Fruit fly (Drosophila melanogaster) whole organism, pupa: ENCODE results near the gene Nrx-1.

Experiments used
- CG12605 ChIP-seq: fragments of 200-800 bp; sonication (Bioruptor generic); IDR thresholded peaks from 2 replicates; pipeline ENCODE4 v1.3.6; 2022; ENCODE audit warnings: missing biosample characterization, missing genetic modification characterization
- CG8301 ChIP-seq: fragments of 200-800 bp; sonication (Bioruptor generic); optimal IDR thresholded peaks from 2 replicates; lab custom pipeline; 2018; ENCODE audit warnings: missing biosample characterization, mild to moderate bottlenecking, missing genetic modification characterization
- Snoo ChIP-seq: fragments of 200-800 bp; sonication (Bioruptor generic); optimal IDR thresholded peaks from 3 replicates; lab custom pipeline; 2017; ENCODE audit warnings: missing biosample characterization, mild to moderate bottlenecking, missing genetic modification characterization, inconsistent platforms
- rn ChIP-seq: fragments of 200-800 bp; sonication (Bioruptor generic); IDR thresholded peaks from 2 replicates; pipeline ENCODE4 v1.3.6; 2022; ENCODE audit warnings: missing biosample characterization, missing genetic modification characterization

dm6 chr3R:22522859-22523258 lies 54.5 kb downstream of the Nrx-1 start:
- TF ChIP-seq CG8301 (tag; lab: Kevin White, UChicago) (no peak), Snoo (tag; lab: Kevin White, UChicago) (no peak), CG12605 (GFP tag; lab: Robert Waterston, UW) (no peak), rn (GFP tag; lab: Robert Waterston, UW) (no peak)
